Worm (Caenorhabditis elegans): ENCODE results near the gene C09F5.3.

ce11 chrIII:612759-613158, 52.3 kb downstream of the C09F5.3 start:
- TF ChIP-seq med-1 (GFP tag; optimal IDR thresholded peaks at IDR 0.05; ENCODE audit: insufficient read depth) (no peak), ztf-29 (GFP tag; IDR thresholded peaks at IDR 0.05) (no peak), tab-1 (GFP tag; IDR thresholded peaks at IDR 0.05) (no peak), ref-1 (GFP tag; conservative IDR thresholded peaks at IDR 0.05) (no peak)
